Worm (Caenorhabditis elegans): Measurements from ENCODE around the gene C13A2.7.

Gene C13A2.7

DNA sequence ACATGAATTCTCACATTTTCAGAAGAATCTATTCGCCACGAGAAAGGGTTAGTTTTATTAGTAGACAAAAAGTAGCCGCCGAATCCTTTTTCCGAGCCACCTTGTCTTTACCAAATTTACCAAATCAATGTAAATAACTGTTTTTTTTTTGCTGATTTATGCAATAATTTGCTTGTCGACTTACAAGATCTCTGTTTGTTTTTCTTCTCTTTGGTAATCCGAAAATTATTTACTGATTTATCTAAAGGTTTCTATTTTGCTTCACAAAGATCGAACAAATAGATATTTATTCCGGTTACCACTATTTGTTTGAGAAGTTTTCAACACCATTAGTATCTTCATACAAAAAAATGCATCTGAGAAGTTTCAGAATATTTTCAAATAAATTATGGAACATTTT lies at the start of gene C13A2.7:
TSS of gene C13A2.7 (plus strand) at position 301 of the 400 bp plus-strand sequence.
- TF ChIP-seq dao-5 (tag; optimal IDR thresholded peaks at IDR 0.05) (no peak), W03F9.2 (tag; optimal IDR thresholded peaks at IDR 0.05) (no peak), him-1 (tag; optimal IDR thresholded peaks at IDR 0.05) (no peak)

DNA sequence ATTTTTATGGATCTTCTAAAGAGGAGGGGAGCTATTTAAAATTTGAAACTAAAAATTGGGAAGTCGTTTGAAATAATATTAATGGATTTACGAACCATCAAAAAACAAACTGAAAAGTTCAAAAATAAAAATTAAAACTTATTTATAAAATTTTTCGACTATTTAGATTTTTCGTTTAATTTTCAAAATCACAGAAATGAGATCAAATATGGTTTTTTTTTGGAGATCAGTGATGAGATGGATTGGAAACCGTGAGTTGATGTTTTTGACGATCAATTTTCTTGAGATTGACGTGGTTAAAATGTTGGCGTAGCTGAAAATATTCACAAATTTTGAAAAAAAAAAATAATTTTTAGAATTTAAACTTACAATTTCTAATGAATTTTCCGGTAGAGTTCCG lies 47.1 kb upstream of the C13A2.7 start, which contains the start of gene C13F10.5:
TSS of gene C13F10.5 (minus strand) at position 101 of the 400 bp plus-strand sequence.
- TF ChIP-seq W03F9.2 (tag; optimal IDR thresholded peaks at IDR 0.05), result no peak
- no peak for TF ChIP-seq dao-5 (tag; optimal IDR thresholded peaks at IDR 0.05)
- no peak for TF ChIP-seq him-1 (tag; optimal IDR thresholded peaks at IDR 0.05)

DNA sequence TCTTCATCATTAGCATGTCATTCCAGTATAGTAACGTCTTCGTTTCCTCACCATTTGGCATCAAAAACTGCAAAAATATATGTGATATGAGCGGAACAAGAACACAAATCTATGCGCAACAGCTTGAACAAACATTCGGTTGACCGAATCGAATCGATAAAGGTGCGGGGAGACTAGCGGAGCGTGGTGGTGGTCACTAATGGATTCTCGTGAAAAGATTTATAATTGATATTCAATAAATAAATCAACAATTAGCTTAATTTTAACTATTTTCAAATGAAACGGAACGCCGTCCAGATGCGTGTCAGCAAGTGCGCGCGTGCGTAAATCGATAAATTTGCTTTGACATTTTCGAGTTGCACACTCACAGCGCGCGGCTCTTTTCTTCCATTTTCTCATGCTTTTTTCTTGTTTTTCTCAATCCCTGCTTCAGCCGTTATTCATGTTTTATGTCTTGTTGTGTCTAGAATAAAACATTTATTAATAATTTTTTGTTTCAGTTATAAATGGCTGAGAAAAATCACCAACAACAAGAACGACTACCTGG lies 45.1 kb upstream of the C13A2.7 start, which contains the start of the genes C13F10.8, C13F10.6 and kxd-1:
TSS of gene C13F10.8 (minus strand) at position 51 of the 547 bp plus-strand sequence.
TSS of gene C13F10.6 (minus strand) at position 67 of the 547 bp plus-strand sequence.
TSS of gene kxd-1 (plus strand) at position 497 of the 547 bp plus-strand sequence.
- TF ChIP-seq him-1 (tag; optimal IDR thresholded peaks at IDR 0.05), result no peak
- no peak for TF ChIP-seq W03F9.2 (tag; optimal IDR thresholded peaks at IDR 0.05)
- no peak for TF ChIP-seq dao-5 (tag; optimal IDR thresholded peaks at IDR 0.05)

DNA sequence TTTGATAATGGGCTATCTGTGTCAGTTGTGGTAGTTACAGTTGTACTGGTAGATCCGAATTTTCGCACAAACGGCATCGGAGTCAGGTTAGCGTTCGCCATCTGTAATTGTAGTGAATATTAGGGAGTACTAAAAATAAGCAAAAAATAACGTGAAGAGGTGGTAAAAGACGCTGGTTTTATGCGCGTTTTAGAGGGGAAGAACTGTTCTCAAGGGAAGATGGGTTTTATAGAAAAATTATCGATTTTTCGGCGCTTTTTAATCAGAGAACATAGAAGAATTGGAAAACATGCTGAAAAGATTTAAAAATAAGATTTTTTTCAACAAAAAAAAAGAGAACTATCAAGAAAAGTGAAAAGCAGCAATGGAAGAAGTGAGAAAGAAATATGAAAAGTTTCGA lies 43.0 kb upstream of the C13A2.7 start, which contains the start of gene C13F10.7:
TSS of gene C13F10.7 (minus strand) at position 101 of the 400 bp plus-strand sequence.
- TF ChIP-seq dao-5 (tag; optimal IDR thresholded peaks at IDR 0.05) (no peak), W03F9.2 (tag; optimal IDR thresholded peaks at IDR 0.05) (no peak), him-1 (tag; optimal IDR thresholded peaks at IDR 0.05) (no peak)

DNA sequence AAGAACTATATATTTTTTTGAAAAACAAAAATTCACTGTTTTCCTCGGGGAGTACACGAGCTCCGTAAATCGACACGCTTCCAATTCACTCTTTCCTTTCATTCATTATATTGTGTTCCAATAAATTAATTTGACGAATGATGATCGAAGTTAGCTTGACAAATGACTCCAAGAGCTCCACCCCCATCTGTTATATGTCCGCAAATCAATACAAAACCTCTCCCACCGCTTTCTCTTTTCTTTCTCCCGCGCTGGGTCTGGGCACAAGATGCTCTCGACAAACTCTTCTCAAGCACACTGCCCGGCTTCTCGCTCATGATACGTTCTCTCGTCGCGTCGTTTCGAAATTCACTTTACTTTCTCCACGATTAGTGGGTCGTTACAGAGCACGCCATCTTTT lies 42.2 kb upstream of the C13A2.7 start, which contains the start of gene C13F10.1:
TSS of gene C13F10.1 (plus strand) at position 138 of the 400 bp plus-strand sequence.
- TF ChIP-seq dao-5 (tag; optimal IDR thresholded peaks at IDR 0.05), result no peak
- no peak for TF ChIP-seq W03F9.2 (tag; optimal IDR thresholded peaks at IDR 0.05)
- TF ChIP-seq him-1 (tag; optimal IDR thresholded peaks at IDR 0.05), result no peak

ce11 chrV:7224353-7224752 lies 41.8 kb upstream of the C13A2.7 start:
- TF ChIP-seq W03F9.2 (tag; optimal IDR thresholded peaks at IDR 0.05) (no peak), him-1 (tag; optimal IDR thresholded peaks at IDR 0.05) (no peak), dao-5 (tag; optimal IDR thresholded peaks at IDR 0.05) (no peak)

- no peak for TF ChIP-seq him-1 (tag; optimal IDR thresholded peaks at IDR 0.05)
- TF ChIP-seq W03F9.2 (tag; optimal IDR thresholded peaks at IDR 0.05), result no peak
- no peak for TF ChIP-seq dao-5 (tag; optimal IDR thresholded peaks at IDR 0.05)
These were observed 41.2 kb upstream of the C13A2.7 start, which contains the start of gene fkb-3 for ce11 chrV:7224947-7225346. fkb-3 (plus strand) TSS chrV:7225223.

- TF ChIP-seq dao-5 (tag; optimal IDR thresholded peaks at IDR 0.05) (no peak), W03F9.2 (tag; optimal IDR thresholded peaks at IDR 0.05) (no peak), him-1 (tag; optimal IDR thresholded peaks at IDR 0.05) (no peak)
These were observed 40.2 kb upstream of the C13A2.7 start for ce11 chrV:7225894-7226293.

- TF ChIP-seq him-1 (tag; optimal IDR thresholded peaks at IDR 0.05) (no peak), W03F9.2 (tag; optimal IDR thresholded peaks at IDR 0.05) (peak; percentile 33)
These were observed 35.3 kb upstream of the C13A2.7 start, which contains the start of the genes gei-6 and krr-1 for ce11 chrV:7230847-7231246. gei-6 (minus strand) TSS chrV:7230848. krr-1 (plus strand) TSS chrV:7231190.

DNA sequence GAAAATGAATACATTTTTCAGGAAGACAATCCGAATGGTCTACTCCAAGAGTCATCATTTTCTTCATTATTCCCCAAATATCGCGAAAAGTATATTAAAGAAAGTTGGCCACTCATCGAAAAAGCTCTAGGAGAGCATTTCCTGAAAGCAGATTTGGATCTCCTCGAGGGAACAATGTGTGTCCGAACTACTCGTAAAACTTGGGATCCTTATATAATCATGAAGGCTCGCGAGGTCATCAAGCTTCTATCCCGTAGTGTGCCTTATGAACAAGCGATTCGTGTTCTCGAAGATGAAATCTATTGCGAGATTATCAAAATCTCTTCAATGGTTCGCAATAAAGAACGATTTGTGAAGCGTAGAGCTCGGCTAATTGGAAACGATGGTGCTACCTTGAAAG lies 34.6 kb upstream of the C13A2.7 start:
- TF ChIP-seq dao-5 (tag; optimal IDR thresholded peaks at IDR 0.05) (no peak), W03F9.2 (tag; optimal IDR thresholded peaks at IDR 0.05) (no peak), him-1 (tag; optimal IDR thresholded peaks at IDR 0.05) (no peak)

DNA sequence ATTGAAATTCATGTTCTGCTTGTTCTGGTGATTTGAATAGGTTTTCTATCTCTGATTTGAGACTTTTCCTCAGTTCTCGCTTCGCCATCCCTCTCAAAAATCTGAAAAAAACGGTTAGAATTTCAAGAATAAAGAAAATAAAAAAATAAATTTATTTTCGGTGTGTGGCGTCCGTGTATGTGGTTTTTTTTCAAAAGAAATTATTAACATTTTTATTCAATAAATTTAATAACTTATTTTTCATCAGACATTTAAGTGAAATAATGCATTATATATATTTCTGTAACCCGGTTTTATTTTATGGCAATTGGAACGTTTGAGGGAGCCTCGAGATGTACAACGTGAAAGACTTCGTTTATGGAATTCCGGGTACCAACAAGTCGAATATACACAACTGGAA lies 31.4 kb upstream of the C13A2.7 start, which contains the start of gene C05C8.5:
TSS of gene C05C8.5 (minus strand) at position 101 of the 400 bp plus-strand sequence.
- no peak for TF ChIP-seq W03F9.2 (tag; optimal IDR thresholded peaks at IDR 0.05)
- TF ChIP-seq him-1 (tag; optimal IDR thresholded peaks at IDR 0.05), result no peak
- no peak for TF ChIP-seq dao-5 (tag; optimal IDR thresholded peaks at IDR 0.05)

DNA sequence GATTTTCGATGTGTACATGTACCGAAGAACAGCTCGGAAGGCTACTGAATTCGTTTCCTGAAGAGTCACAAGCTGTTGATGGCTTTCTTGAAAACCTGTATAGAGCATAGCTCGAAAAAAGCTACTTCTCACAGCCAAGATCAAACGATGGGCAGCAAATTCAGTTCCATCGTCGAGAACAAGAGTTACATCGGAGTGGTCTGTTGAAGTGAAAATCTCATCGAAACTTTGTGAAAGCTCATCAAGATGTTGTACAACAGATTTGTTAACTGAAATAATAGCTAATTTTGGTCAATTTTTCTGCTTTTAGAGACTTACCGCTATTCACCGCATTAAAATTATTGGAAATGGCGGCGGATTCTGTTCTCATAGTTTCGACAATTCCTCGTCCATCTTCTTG lies 29.4 kb upstream of the C13A2.7 start:
- no peak for TF ChIP-seq him-1 (tag; optimal IDR thresholded peaks at IDR 0.05)
- no peak for TF ChIP-seq dao-5 (tag; optimal IDR thresholded peaks at IDR 0.05)
- no peak for TF ChIP-seq W03F9.2 (tag; optimal IDR thresholded peaks at IDR 0.05)

- no peak for TF ChIP-seq him-1 (tag; optimal IDR thresholded peaks at IDR 0.05)
- no peak for TF ChIP-seq W03F9.2 (tag; optimal IDR thresholded peaks at IDR 0.05)
- no peak for TF ChIP-seq dao-5 (tag; optimal IDR thresholded peaks at IDR 0.05)
These were observed 29.2 kb upstream of the C13A2.7 start, which contains the start of gene hpo-9 for ce11 chrV:7237094-7237132. hpo-9 (minus strand) TSS chrV:7237130.

- peak; percentile 88 for TF ChIP-seq W03F9.2 (tag; optimal IDR thresholded peaks at IDR 0.05)
- TF ChIP-seq dao-5 (tag; optimal IDR thresholded peaks at IDR 0.05), result no peak
These were observed 29.0 kb upstream of the C13A2.7 start, which contains the start of gene hyls-1 for ce11 chrV:7237133-7237532. hyls-1 (plus strand) TSS chrV:7237381.

- TF ChIP-seq dao-5 (tag; optimal IDR thresholded peaks at IDR 0.05) (no peak), W03F9.2 (tag; optimal IDR thresholded peaks at IDR 0.05) (no peak), him-1 (tag; optimal IDR thresholded peaks at IDR 0.05) (no peak)
These were observed 26.6 kb upstream of the C13A2.7 start, which contains the start of gene C05C8.1 for ce11 chrV:7239471-7239870. C05C8.1 (plus strand) TSS chrV:7239771.

All from whole organism, L4/young adult.